Worm (Caenorhabditis elegans) whole organism, early embryonic: ENCODE data around the gene Y51A2D.13.

Experiments used
- B0310.2 ChIP-seq: sonication (generic microtip); optimal IDR thresholded peaks from 2 replicates; lab custom pipeline; 2016; ENCODE audit warnings: mild to moderate bottlenecking, missing genetic modification characterization, missing compliant biosample characterization
- ama-1 ChIP-seq: fragments of 150-350 bp; optimal IDR thresholded peaks from 2 replicates; lab custom pipeline; 2014
- hmg-4 ChIP-seq: fragments of 200-800 bp; sonication (Bioruptor generic); optimal IDR thresholded peaks from 2 replicates; lab custom pipeline; 2018; ENCODE audit warnings: mild to moderate bottlenecking, missing genetic modification characterization, missing compliant biosample characterization
- pes-1 ChIP-seq: fragments of 200-800 bp; sonication (Bioruptor generic); IDR thresholded peaks from 2 replicates; pipeline ENCODE4 v1.3.6; 2022; ENCODE audit warnings: missing genetic modification reagents, missing genetic modification characterization, missing compliant biosample characterization
- scrt-1 ChIP-seq: fragments of 200-800 bp; sonication (Bioruptor generic); IDR thresholded peaks from 2 replicates; pipeline ENCODE4 v1.3.6; 2022; ENCODE audit warnings: missing genetic modification characterization, missing compliant biosample characterization
- sea-1 ChIP-seq: fragments of 200-800 bp; sonication (Bioruptor generic); conservative IDR thresholded peaks from 2 replicates; pipeline ENCODE4 v1.3.6; 2022; ENCODE audit warnings: missing genetic modification characterization, missing compliant biosample characterization
- tra-4 ChIP-seq: sonication (generic microtip); optimal IDR thresholded peaks from 2 replicates; lab custom pipeline; 2017; ENCODE audit warnings: missing genetic modification characterization, missing compliant biosample characterization

- TF ChIP-seq scrt-1 (GFP tag; lab: Robert Waterston, UW) (no peak), hmg-4 (GFP tag; lab: Kevin White, UChicago) (no peak), ama-1 (no peak), pes-1 (GFP tag; lab: Robert Waterston, UW) (no peak), tra-4 (tag; lab: Kevin White, UChicago) (no peak), B0310.2 (no peak), sea-1 (GFP tag; lab: Robert Waterston, UW) (no peak)
These were observed 4.5 kb downstream of the Y51A2D.13 start for ce11 chrV:18575084-18575483.
